Fruit fly (Drosophila melanogaster): ENCODE data around the gene CG11378.

- TF ChIP-seq Pif1B (GFP tag; optimal IDR thresholded peaks at IDR 0.05) (no peak), Pif1A (GFP tag; optimal IDR thresholded peaks at IDR 0.05) (no peak), Ets98B (GFP tag; IDR thresholded peaks at IDR 0.05) (no peak), CG15710 (tag; optimal IDR thresholded peaks at IDR 0.05) (no peak), CG8159 (tag; optimal IDR thresholded peaks at IDR 0.05) (no peak), CG12605 (GFP tag; IDR thresholded peaks at IDR 0.05) (no peak), CG17806 (tag; optimal IDR thresholded peaks at IDR 0.05) (no peak), CG34367 (tag; optimal IDR thresholded peaks at IDR 0.05) (no peak)
Observed at dm6 chrX:1181320-1181719, 10.7 kb downstream of the CG11378 start, which contains the start of gene CG14627.
